Fruit fly (Drosophila melanogaster) whole organism, embryonic: Measurements from ENCODE around the gene Polr2F.

Experiments
- CG11398 ChIP-seq: fragments of 200-800 bp; sonication (Bioruptor generic); optimal IDR thresholded peaks from 2 replicates; lab custom pipeline; 2016; ENCODE audit warnings: missing biosample characterization, missing genetic modification characterization
- CG11560 ChIP-seq: fragments of 200-800 bp; sonication (Bioruptor generic); IDR thresholded peaks from 3 replicates; pipeline ENCODE4 v1.3.6; 2022; ENCODE audit warnings: missing biosample characterization, missing genetic modification characterization
- CG11723 ChIP-seq: fragments of 200-800 bp; sonication (Bioruptor generic); optimal IDR thresholded peaks from 2 replicates; lab custom pipeline; 2017; ENCODE audit warnings: missing biosample characterization, mild to moderate bottlenecking, missing genetic modification characterization
- CG1233 ChIP-seq: fragments of 200-800 bp; sonication (Bioruptor generic); optimal IDR thresholded peaks from 4 replicates; lab custom pipeline; 2018; ENCODE audit warnings: missing biosample characterization, mild to moderate bottlenecking, missing genetic modification characterization
- CG13287 ChIP-seq: fragments of 200-800 bp; sonication (Bioruptor generic); IDR thresholded peaks from 2 replicates; pipeline ENCODE4 v1.3.6; 2022; ENCODE audit warnings: missing biosample characterization, missing genetic modification characterization; ENCODE audit not compliant: partially characterized antibody
- CG17385 ChIP-seq: fragments of 200-800 bp; sonication (Bioruptor generic); optimal IDR thresholded peaks from 3 replicates; lab custom pipeline; 2018; ENCODE audit warnings: missing biosample characterization, mild to moderate bottlenecking, missing genetic modification characterization
- CG17612 ChIP-seq: fragments of 200-800 bp; sonication (Bioruptor generic); IDR thresholded peaks from 2 replicates; pipeline ENCODE4 v1.3.6; 2022; ENCODE audit warnings: missing biosample characterization, missing genetic modification characterization
- CG18262 ChIP-seq: fragments of 200-800 bp; optimal IDR thresholded peaks from 3 replicates; lab custom pipeline; 2019; ENCODE audit warnings: missing biosample characterization, mild to moderate bottlenecking, missing genetic modification characterization, moderate library complexity
- CG18476 ChIP-seq: fragments of 200-800 bp; sonication (Bioruptor generic); optimal IDR thresholded peaks from 2 replicates; lab custom pipeline; 2016; ENCODE audit warnings: missing biosample characterization, mild to moderate bottlenecking, missing genetic modification characterization
- CG2120 ChIP-seq: fragments of 200-800 bp; sonication (Bioruptor generic); optimal IDR thresholded peaks from 3 replicates; lab custom pipeline; 2016; ENCODE audit warnings: missing biosample characterization, missing genetic modification characterization
- CG2875 ChIP-seq: fragments of 200-800 bp; sonication (Bioruptor generic); optimal IDR thresholded peaks from 2 replicates; lab custom pipeline; 2017; ENCODE audit warnings: missing biosample characterization, mild to moderate bottlenecking, missing genetic modification characterization, missing genetic modification reagents
- CG30020 ChIP-seq: fragments of 200-800 bp; optimal IDR thresholded peaks from 2 replicates; lab custom pipeline; 2019; ENCODE audit warnings: missing biosample characterization, mild to moderate bottlenecking, missing genetic modification characterization, moderate library complexity
- CG30403 ChIP-seq: fragments of 200-800 bp; sonication (Bioruptor generic); optimal IDR thresholded peaks from 3 replicates; lab custom pipeline; 2016; ENCODE audit warnings: missing biosample characterization, missing genetic modification characterization
- CG31388 ChIP-seq: fragments of 200-800 bp; sonication (Bioruptor generic); optimal IDR thresholded peaks from 2 replicates; lab custom pipeline; 2016; ENCODE audit warnings: missing biosample characterization, missing genetic modification characterization
- CG4617 ChIP-seq: fragments of 200-800 bp; sonication (Bioruptor generic); optimal IDR thresholded peaks from 3 replicates; lab custom pipeline; 2016; ENCODE audit warnings: missing biosample characterization, missing genetic modification characterization, borderline replicate concordance
- CG7839 ChIP-seq: fragments of 200-800 bp; sonication (Bioruptor generic); optimal IDR thresholded peaks from 3 replicates; lab custom pipeline; 2018; ENCODE audit warnings: missing biosample characterization, mild to moderate bottlenecking, missing genetic modification characterization, moderate library complexity
- CG8388 ChIP-seq: fragments of 200-800 bp; sonication (Bioruptor generic); optimal IDR thresholded peaks from 2 replicates; lab custom pipeline; 2019; ENCODE audit warnings: missing biosample characterization, mild to moderate bottlenecking, missing genetic modification characterization, moderate library complexity
- CG8924 ChIP-seq: fragments of 200-800 bp; optimal IDR thresholded peaks from 3 replicates; lab custom pipeline; 2019; ENCODE audit warnings: missing biosample characterization, mild to moderate bottlenecking, missing genetic modification characterization, moderate library complexity
- CG9797 ChIP-seq: fragments of 200-800 bp; sonication (Bioruptor generic); optimal IDR thresholded peaks from 3 replicates; lab custom pipeline; 2018; ENCODE audit warnings: missing biosample characterization, mild to moderate bottlenecking, missing genetic modification characterization
- Dfd ChIP-seq, 2 experiments: fragments of >200 bp; optimal IDR thresholded peaks; 2 replicates each; lab custom pipeline; 2017; ENCODE audit warnings: missing biosample characterization in 2 of 2, missing genetic modification characterization in 2 of 2
- Dp ChIP-seq: fragments of 200-800 bp; sonication (Bioruptor generic); optimal IDR thresholded peaks from 2 replicates; lab custom pipeline; 2018; ENCODE audit warnings: missing biosample characterization, mild to moderate bottlenecking, missing genetic modification characterization, moderate library complexity
- Fer3 ChIP-seq: fragments of 200-800 bp; sonication (Bioruptor generic); optimal IDR thresholded peaks from 2 replicates; lab custom pipeline; 2018; ENCODE audit warnings: missing biosample characterization, mild to moderate bottlenecking, missing genetic modification characterization, moderate library complexity
- HLH3B ChIP-seq: fragments of 200-800 bp; sonication (Bioruptor generic); IDR thresholded peaks from 2 replicates; pipeline ENCODE4 v1.3.6; 2022; ENCODE audit warnings: missing biosample characterization, missing genetic modification characterization
- Hr78 ChIP-seq, 2 experiments: fragments of 200-800 bp in 1 of 2; fragments of >200 bp in 1 of 2; sonication (Bioruptor generic) in 1 of 2; optimal IDR thresholded peaks; 2 replicates each; lab custom pipeline; 2017 to 2019; ENCODE audit warnings: missing biosample characterization in 2 of 2, missing genetic modification characterization in 2 of 2, mild to moderate bottlenecking in 1 of 2, moderate library complexity in 1 of 2
- Lhr ChIP-seq: fragments of 200-800 bp; sonication (Bioruptor generic); optimal IDR thresholded peaks from 3 replicates; lab custom pipeline; 2017; ENCODE audit warnings: mild to moderate bottlenecking, missing biosample characterization, missing genetic modification reagents, missing genetic modification characterization
- MBD-R2 ChIP-seq: fragments of 200-800 bp; sonication (Bioruptor generic); IDR thresholded peaks from 2 replicates; pipeline ENCODE4 v1.3.6; 2022; ENCODE audit warnings: missing biosample characterization, missing genetic modification characterization
- Mrtf ChIP-seq: fragments of 200-800 bp; sonication (Bioruptor generic); IDR thresholded peaks from 3 replicates; pipeline ENCODE4 v1.3.6; 2022; ENCODE audit warnings: missing biosample characterization, missing genetic modification characterization
- Rfx ChIP-seq: fragments of 200-800 bp; sonication (Bioruptor generic); IDR thresholded peaks from 2 replicates; pipeline ENCODE4 v1.3.6; 2022; ENCODE audit warnings: missing biosample characterization, missing genetic modification characterization
- Sry-δ ChIP-seq: fragments of 200-800 bp; sonication (Bioruptor generic); optimal IDR thresholded peaks from 2 replicates; lab custom pipeline; 2016; ENCODE audit warnings: missing biosample characterization, missing genetic modification characterization
- TFAM ChIP-seq: fragments of 200-800 bp; sonication (Bioruptor generic); optimal IDR thresholded peaks from 2 replicates; lab custom pipeline; 2017; ENCODE audit warnings: missing biosample characterization, missing genetic modification characterization, inconsistent platforms
- Xbp1 ChIP-seq: fragments of 200-800 bp; sonication (Bioruptor generic); optimal IDR thresholded peaks from 3 replicates; lab custom pipeline; 2016; ENCODE audit warnings: missing biosample characterization, mild to moderate bottlenecking, missing genetic modification characterization
- aop ChIP-seq: fragments of 200-800 bp; sonication (Bioruptor generic); IDR thresholded peaks from 2 replicates; pipeline ENCODE4 v1.3.6; 2022; ENCODE audit warnings: missing biosample characterization, missing genetic modification characterization
- ase ChIP-seq: fragments of 200-800 bp; sonication (Bioruptor generic); IDR thresholded peaks from 3 replicates; pipeline ENCODE4 v1.3.6; 2022; ENCODE audit warnings: missing biosample characterization, missing genetic modification characterization
- ash1 ChIP-seq: fragments of 200-800 bp; sonication (Bioruptor generic); optimal IDR thresholded peaks from 2 replicates; lab custom pipeline; 2018; ENCODE audit warnings: missing biosample characterization, mild to moderate bottlenecking, missing genetic modification characterization
- cad ChIP-seq: fragments of >200 bp; optimal IDR thresholded peaks from 2 replicates; lab custom pipeline; 2017; ENCODE audit warnings: missing biosample characterization, missing genetic modification characterization
- exex ChIP-seq: fragments of 200-800 bp; sonication (Bioruptor generic); optimal IDR thresholded peaks from 4 replicates; lab custom pipeline; 2018; ENCODE audit warnings: missing biosample characterization, mild to moderate bottlenecking, missing genetic modification characterization, moderate library complexity
- grau ChIP-seq: fragments of 200-800 bp; optimal IDR thresholded peaks from 3 replicates; lab custom pipeline; 2019; ENCODE audit warnings: missing biosample characterization, mild to moderate bottlenecking, missing genetic modification characterization, moderate library complexity
- ind ChIP-seq: fragments of 200-800 bp; sonication (Bioruptor generic); optimal IDR thresholded peaks from 3 replicates; lab custom pipeline; 2016; ENCODE audit warnings: missing biosample characterization, missing genetic modification characterization
- lilli ChIP-seq: fragments of 200-800 bp; sonication (Bioruptor generic); optimal IDR thresholded peaks from 3 replicates; lab custom pipeline; 2016; ENCODE audit warnings: missing biosample characterization, missing genetic modification characterization
- lmd ChIP-seq: fragments of 200-800 bp; sonication (Bioruptor generic); IDR thresholded peaks from 2 replicates; pipeline ENCODE4 v1.3.6; 2022; ENCODE audit warnings: missing biosample characterization, missing genetic modification characterization
- nmo ChIP-seq: fragments of 200-800 bp; sonication (Bioruptor generic); optimal IDR thresholded peaks from 2 replicates; lab custom pipeline; 2018; ENCODE audit warnings: missing biosample characterization, mild to moderate bottlenecking, missing genetic modification characterization, moderate library complexity
- nom ChIP-seq: fragments of 200-800 bp; sonication (Bioruptor generic); optimal IDR thresholded peaks from 2 replicates; lab custom pipeline; 2017; ENCODE audit warnings: missing biosample characterization, missing genetic modification characterization, mild to moderate bottlenecking, moderate library complexity, missing genetic modification reagents
- pfk ChIP-seq: fragments of 200-800 bp; sonication (Bioruptor generic); optimal IDR thresholded peaks from 2 replicates; lab custom pipeline; 2018; ENCODE audit warnings: missing biosample characterization, mild to moderate bottlenecking, missing genetic modification characterization, moderate library complexity
- phol ChIP-seq: fragments of 200-800 bp; sonication (Bioruptor generic); optimal IDR thresholded peaks from 3 replicates; lab custom pipeline; 2018; ENCODE audit warnings: missing biosample characterization, mild to moderate bottlenecking, missing genetic modification characterization, moderate library complexity
- repo ChIP-seq: fragments of 200-800 bp; sonication (Bioruptor generic); optimal IDR thresholded peaks from 2 replicates; lab custom pipeline; 2016; ENCODE audit warnings: missing biosample characterization, missing genetic modification characterization
- trem ChIP-seq: fragments of 200-800 bp; optimal IDR thresholded peaks from 3 replicates; lab custom pipeline; 2019; ENCODE audit warnings: missing biosample characterization, mild to moderate bottlenecking, missing genetic modification characterization, moderate library complexity
- tup ChIP-seq: fragments of 200-800 bp; sonication (Bioruptor generic); optimal IDR thresholded peaks from 2 replicates; lab custom pipeline; 2016; ENCODE audit warnings: missing biosample characterization, mild to moderate bottlenecking, missing genetic modification characterization, moderate library complexity
- vnd ChIP-seq: fragments of 200-800 bp; sonication (Bioruptor generic); IDR thresholded peaks from 3 replicates; pipeline ENCODE4 v1.3.6; 2022; ENCODE audit warnings: missing biosample characterization, missing genetic modification characterization; ENCODE audit not compliant: partially characterized antibody
- zen ChIP-seq: fragments of 200-800 bp; sonication (Bioruptor generic); optimal IDR thresholded peaks from 3 replicates; lab custom pipeline; 2018; ENCODE audit warnings: missing biosample characterization, mild to moderate bottlenecking, missing genetic modification characterization, moderate library complexity

Gene Polr2F

dm6 chr3R:5354373-5355134, 17.0 kb upstream of the Polr2F start, which contains the start of the genes CG11999 and CG1161 (continued):
- TF ChIP-seq Dp (GFP tag; lab: Kevin White, UChicago) (no peak), MBD-R2 (peak; percentile 59), ase (GFP tag; lab: Robert Waterston, UW) (no peak), Rfx (GFP tag; lab: Robert Waterston, UW) (no peak), CG30403 (GFP tag; lab: Kevin White, UChicago) (peak; percentile 29), nmo (GFP tag; lab: Kevin White, UChicago) (peak; percentile 55), CG13287 (GFP tag; lab: Robert Waterston, UW) (peak; percentile 38), CG8388 (GFP tag; lab: Kevin White, UChicago) (no peak), CG11398 (no peak), CG11723 (GFP tag; lab: Kevin White, UChicago) (no peak), CG4617 (GFP tag; lab: Kevin White, UChicago) (peak; percentile 49), CG1233 (GFP tag; lab: Kevin White, UChicago) (no peak), lmd (GFP tag; lab: Robert Waterston, UW) (no peak), Hr78 (GFP tag; optimal IDR thresholded peaks at IDR 0.05; lab: Kevin White, UChicago) (no peak), CG18476 (GFP tag; lab: Kevin White, UChicago) (no peak), Mrtf (no peak), Xbp1 (GFP tag; lab: Kevin White, UChicago) (peak; percentile 93), Fer3 (tag; lab: Kevin White, UChicago) (no peak), CG31388 (GFP tag; lab: Kevin White, UChicago) (no peak), pfk (GFP tag; lab: Kevin White, UChicago) (no peak), Lhr (peak; percentile 60), lilli (GFP tag; lab: Kevin White, UChicago) (peak; percentile 4), CG9797 (GFP tag; lab: Kevin White, UChicago) (peak; percentile 69), CG2120 (GFP tag; lab: Kevin White, UChicago) (peak; percentile 40), trem (tag; lab: Kevin White, UChicago) (peak; percentile 30), vnd (no peak), HLH3B (no peak), Sry-δ (GFP tag; lab: Kevin White, UChicago) (no peak), ind (GFP tag; lab: Kevin White, UChicago) (no peak), Dfd (GFP tag; optimal IDR thresholded peaks at IDR 0.05; lab: Kevin White, UChicago) (no peak), TFAM (GFP tag; lab: Kevin White, UChicago) (no peak), CG7839 (peak; percentile 11), nom (GFP tag; lab: Kevin White, UChicago) (peak; percentile 16), aop (no peak), zen (tag; lab: Kevin White, UChicago) (peak; percentile 40), grau (tag; lab: Kevin White, UChicago) (peak; percentile 18), CG11560 (tag; lab: Robert Waterston, UW) (no peak), ash1 (GFP tag; lab: Kevin White, UChicago) (no peak), repo (GFP tag; lab: Kevin White, UChicago) (no peak), CG18262 (tag; lab: Kevin White, UChicago) (peak; percentile 34), CG2875 (GFP tag; lab: Kevin White, UChicago) (no peak), cad (GFP tag; lab: Kevin White, UChicago) (no peak), tup (no peak), exex (tag; lab: Kevin White, UChicago) (peak; percentile 17), phol (peak; percentile 63), CG17385 (GFP tag; lab: Kevin White, UChicago) (no peak), CG17612 (no peak), CG8924 (tag; lab: Kevin White, UChicago) (peak; percentile 46), CG30020 (tag; lab: Kevin White, UChicago) (peak; percentile 35)
